Worm (Caenorhabditis elegans) whole organism, L4 larva: ENCODE measurements around the gene T27E4.7.

Experiments
- ceh-28 ChIP-seq: fragments of 150-350 bp; optimal IDR thresholded peaks from 2 replicates; lab custom pipeline; 2014; ENCODE audit warnings: missing biosample characterization, missing genetic modification reagents, missing genetic modification characterization
- ceh-82 ChIP-seq: sonication (generic microtip); optimal IDR thresholded peaks from 2 replicates; lab custom pipeline; 2017; ENCODE audit warnings: missing biosample characterization, missing genetic modification characterization
- hif-1 ChIP-seq, 2 experiments: sonication (generic microtip); optimal IDR thresholded peaks; 2 replicates each; lab custom pipeline; 2016 to 2017; ENCODE audit warnings: missing compliant biosample characterization in 2 of 2, missing genetic modification characterization in 2 of 2, missing genetic modification reagents in 2 of 2, missing genotype in 2 of 2, mild to moderate bottlenecking in 1 of 2
- lin-39 ChIP-seq: fragments of 150-350 bp; optimal IDR thresholded peaks from 2 replicates; lab custom pipeline; 2014; ENCODE audit warnings: missing biosample characterization, missing genetic modification reagents, missing genetic modification characterization
- mep-1 ChIP-seq: fragments of 150-350 bp; sonication (generic microtip); optimal IDR thresholded peaks from 3 replicates; lab custom pipeline; 2014; ENCODE audit warnings: missing biosample characterization, missing genetic modification characterization
- nhr-10 ChIP-seq: fragments of 150-350 bp; optimal IDR thresholded peaks from 2 replicates; lab custom pipeline; 2014; ENCODE audit warnings: missing biosample characterization, missing genetic modification characterization
- nhr-237 ChIP-seq: sonication (generic microtip); optimal IDR thresholded peaks from 2 replicates; lab custom pipeline; 2017; ENCODE audit warnings: missing biosample characterization, missing genetic modification characterization
- pha-4 ChIP-seq, 2 experiments: fragments of 150-350 bp in 1 of 2; fragments of 200-800 bp in 1 of 2; sonication (Bioruptor generic) in 1 of 2; IDR thresholded peaks in 1 of 2; optimal IDR thresholded peaks in 1 of 2; 2 replicates each; pipeline versions ENCODE4 v1.3.6 to Lab custom; 2014 to 2022; ENCODE audit warnings: missing genetic modification characterization in 2 of 2, missing genetic modification reagents in 2 of 2, missing biosample characterization in 1 of 2, missing compliant biosample characterization in 1 of 2
- php-3 ChIP-seq: fragments of 200-800 bp; sonication (Bioruptor generic); IDR thresholded peaks from 2 replicates; pipeline ENCODE4 v1.3.6; 2022; ENCODE audit warnings: missing genetic modification reagents, missing genetic modification characterization, missing compliant biosample characterization
- unc-130 ChIP-seq: sonication (generic microtip); optimal IDR thresholded peaks from 2 replicates; lab custom pipeline; 2016; ENCODE audit warnings: missing genetic modification reagents, missing genetic modification characterization, missing compliant biosample characterization

DNA sequence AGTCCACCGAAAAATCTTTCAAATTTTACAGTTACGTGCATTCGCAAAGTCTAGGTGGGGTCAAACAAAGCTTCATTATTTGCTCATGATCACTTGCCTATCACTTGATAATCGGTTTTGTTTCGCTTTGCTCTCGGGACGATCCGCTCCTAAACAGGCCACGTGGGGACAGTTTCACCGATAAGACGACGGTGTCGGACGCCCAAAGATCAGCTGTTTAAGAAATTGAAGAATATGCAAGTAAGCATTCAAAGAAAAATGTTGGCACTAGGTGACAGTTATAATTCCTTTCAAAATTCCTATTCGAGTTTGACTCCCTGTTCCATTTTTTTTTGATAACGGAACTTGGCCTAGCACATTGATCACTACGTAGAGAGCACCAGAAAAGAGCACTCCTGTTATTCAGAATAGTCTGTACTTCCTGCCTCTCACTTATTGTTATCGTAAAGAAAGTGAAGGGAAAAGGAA lies 3.9 kb upstream of the T27E4.7 start:
- TF ChIP-seq unc-130 (no peak), lin-39 (tag; lab: Kevin White, UChicago) (no peak), nhr-237 (no peak), nhr-10 (peak; percentile 54), mep-1 (peak; percentile 50), pha-4 (GFP tag; IDR thresholded peaks at IDR 0.05; lab: Robert Waterston, UW) (peak; percentile 71), pha-4 (tag; optimal IDR thresholded peaks at IDR 0.05; lab: Kevin White, UChicago) (no peak), php-3 (GFP tag; lab: Robert Waterston, UW) (no peak), hif-1 (tag; optimal IDR thresholded peaks at IDR 0.05; lab: Kevin White, UChicago) (peak in 1 of 2 experiments; percentile 96), ceh-82 (tag; lab: Kevin White, UChicago) (no peak), ceh-28 (tag; lab: Kevin White, UChicago) (no peak)
